Worm (Caenorhabditis elegans): ENCODE measurements around the gene gbb-1.

DNA sequence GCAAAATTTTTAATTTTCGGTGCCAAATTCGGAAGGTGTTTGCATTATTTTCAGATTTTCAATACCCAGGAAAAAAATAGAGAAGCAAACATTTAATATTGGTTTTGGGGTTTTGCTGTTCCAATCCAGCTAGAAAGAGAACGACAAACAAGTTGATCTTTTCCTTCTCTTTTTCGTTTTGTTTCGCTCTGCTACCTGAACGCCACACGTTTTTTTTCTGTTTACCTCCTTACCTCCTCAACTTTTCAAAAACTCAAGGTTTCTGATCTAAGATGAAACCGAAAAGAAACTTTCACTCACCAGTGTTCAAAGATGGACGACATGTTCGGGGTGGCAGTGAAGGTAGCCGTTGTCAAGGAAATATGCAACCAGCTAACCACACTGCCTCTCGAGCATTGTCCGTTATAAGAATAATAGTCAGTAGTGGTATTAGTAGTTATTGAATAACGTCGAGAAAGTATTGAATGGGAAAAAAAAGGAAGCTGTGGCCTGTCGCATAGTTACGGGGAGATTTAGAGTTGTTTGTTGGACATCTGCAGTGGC, 11.8 kb downstream of the gbb-1 start:
- TF ChIP-seq aptf-3 (GFP tag; IDR thresholded peaks at IDR 0.05) (no peak), K12H6.12 (tag; optimal IDR thresholded peaks at IDR 0.05) (no peak), egl-18 (GFP tag; IDR thresholded peaks at IDR 0.05) (no peak), zfh-2 (GFP tag; conservative IDR thresholded peaks at IDR 0.05) (no peak)
